Worm (Caenorhabditis elegans) whole organism, early embryonic: ENCODE data around the gene ugt-53.

ENCODE experiments used
- B0310.2 ChIP-seq: sonication (generic microtip); optimal IDR thresholded peaks from 2 replicates; lab custom pipeline; 2016; ENCODE audit warnings: mild to moderate bottlenecking, missing genetic modification characterization, missing compliant biosample characterization
- F13C5.2 ChIP-seq: sonication (generic microtip); optimal IDR thresholded peaks from 2 replicates; lab custom pipeline; 2017; ENCODE audit warnings: mild to moderate bottlenecking, missing genetic modification characterization, inconsistent platforms, missing compliant biosample characterization
- aly-1 ChIP-seq: sonication (generic microtip); optimal IDR thresholded peaks from 2 replicates; lab custom pipeline; 2016; ENCODE audit warnings: missing genetic modification characterization, missing compliant biosample characterization
- ama-1 ChIP-seq: fragments of 150-350 bp; optimal IDR thresholded peaks from 2 replicates; lab custom pipeline; 2014
- ceh-13 ChIP-seq: fragments of 200-800 bp; sonication (Bioruptor generic); optimal IDR thresholded peaks from 2 replicates; lab custom pipeline; 2018; ENCODE audit warnings: mild to moderate bottlenecking, missing genetic modification characterization, missing compliant biosample characterization
- ceh-36 ChIP-seq: sonication (generic microtip); optimal IDR thresholded peaks from 2 replicates; lab custom pipeline; 2016; ENCODE audit warnings: missing genetic modification characterization, inconsistent platforms, missing compliant biosample characterization
- ets-7 ChIP-seq: sonication (generic microtip); optimal IDR thresholded peaks from 2 replicates; lab custom pipeline; 2016; ENCODE audit warnings: missing genotype, missing genetic modification characterization, missing compliant biosample characterization
- flt-1 ChIP-seq: fragments of 200-800 bp; sonication (Bioruptor generic); IDR thresholded peaks from 2 replicates; pipeline ENCODE4 v1.3.6; 2022; ENCODE audit warnings: missing genetic modification characterization, missing compliant biosample characterization
- hmbx-1 ChIP-seq: sonication (generic microtip); optimal IDR thresholded peaks from 2 replicates; lab custom pipeline; 2016; ENCODE audit warnings: mild to moderate bottlenecking, missing genetic modification characterization, missing compliant biosample characterization
- hmg-4 ChIP-seq: fragments of 200-800 bp; sonication (Bioruptor generic); optimal IDR thresholded peaks from 2 replicates; lab custom pipeline; 2018; ENCODE audit warnings: mild to moderate bottlenecking, missing genetic modification characterization, missing compliant biosample characterization
- hnd-1 ChIP-seq: sonication (generic microtip); optimal IDR thresholded peaks from 2 replicates; lab custom pipeline; 2016; ENCODE audit warnings: missing genetic modification characterization, missing compliant biosample characterization
- pes-1 ChIP-seq: fragments of 200-800 bp; sonication (Bioruptor generic); IDR thresholded peaks from 2 replicates; pipeline ENCODE4 v1.3.6; 2022; ENCODE audit warnings: missing genetic modification reagents, missing genetic modification characterization, missing compliant biosample characterization
- scrt-1 ChIP-seq: fragments of 200-800 bp; sonication (Bioruptor generic); IDR thresholded peaks from 2 replicates; pipeline ENCODE4 v1.3.6; 2022; ENCODE audit warnings: missing genetic modification characterization, missing compliant biosample characterization
- sea-1 ChIP-seq: fragments of 200-800 bp; sonication (Bioruptor generic); conservative IDR thresholded peaks from 2 replicates; pipeline ENCODE4 v1.3.6; 2022; ENCODE audit warnings: missing genetic modification characterization, missing compliant biosample characterization
- tbx-11 ChIP-seq: fragments of 200-800 bp; sonication (Bioruptor generic); IDR thresholded peaks from 2 replicates; pipeline ENCODE4 v1.3.6; 2022; ENCODE audit warnings: missing genetic modification characterization, missing compliant biosample characterization
- tbx-37 ChIP-seq: fragments of 200-800 bp; sonication (Bioruptor generic); conservative IDR thresholded peaks from 2 replicates; pipeline ENCODE4 v1.3.6; 2022; ENCODE audit warnings: missing genetic modification reagents, missing genetic modification characterization, missing compliant biosample characterization
- tra-4 ChIP-seq: sonication (generic microtip); optimal IDR thresholded peaks from 2 replicates; lab custom pipeline; 2017; ENCODE audit warnings: missing genetic modification characterization, missing compliant biosample characterization

ugt-53 gene

ce11 chrV:2880356-2880755 lies 31.2 kb downstream of the ugt-53 start:
- no peak for TF ChIP-seq sea-1 (GFP tag; lab: Robert Waterston, UW)
- no peak for TF ChIP-seq ceh-13
- no peak for TF ChIP-seq aly-1 (tag; lab: Kevin White, UChicago)
- no peak for TF ChIP-seq hnd-1 (tag; lab: Kevin White, UChicago)
- no peak for TF ChIP-seq tbx-11 (GFP tag; lab: Robert Waterston, UW)
- no peak for TF ChIP-seq ets-7
- no peak for TF ChIP-seq hmbx-1

- TF ChIP-seq ceh-36 (no peak), F13C5.2 (tag; lab: Kevin White, UChicago) (no peak), hnd-1 (tag; lab: Kevin White, UChicago) (no peak), flt-1 (no peak), tbx-11 (GFP tag; lab: Robert Waterston, UW) (no peak), aly-1 (tag; lab: Kevin White, UChicago) (no peak), sea-1 (GFP tag; lab: Robert Waterston, UW) (no peak), scrt-1 (GFP tag; lab: Robert Waterston, UW) (no peak), tra-4 (tag; lab: Kevin White, UChicago) (no peak), hmbx-1 (no peak), ets-7 (no peak), hmg-4 (GFP tag; lab: Kevin White, UChicago) (no peak), B0310.2 (tag; lab: Kevin White, UChicago) (no peak), ceh-13 (no peak), ama-1 (lab: Kevin White, UChicago) (no peak), tbx-37 (GFP tag; lab: Robert Waterston, UW) (no peak), pes-1 (GFP tag; lab: Robert Waterston, UW) (no peak)
These were observed 31.9 kb downstream of the ugt-53 start, which contains the start of gene ifc-1 for ce11 chrV:2881016-2881415. ifc-1 (plus strand) TSS chrV:2881393.

ce11 chrV:2881565-2881964 lies 32.4 kb downstream of the ugt-53 start:
- TF ChIP-seq aly-1 (tag; lab: Kevin White, UChicago), result no peak
- TF ChIP-seq hmbx-1, result no peak
- TF ChIP-seq sea-1 (GFP tag; lab: Robert Waterston, UW), result no peak
- no peak for TF ChIP-seq scrt-1 (GFP tag; lab: Robert Waterston, UW)

- no peak for TF ChIP-seq tra-4 (tag; lab: Kevin White, UChicago)
- TF ChIP-seq hmg-4 (GFP tag; lab: Kevin White, UChicago), result no peak
- no peak for TF ChIP-seq scrt-1 (GFP tag; lab: Robert Waterston, UW)
- no peak for TF ChIP-seq aly-1 (tag; lab: Kevin White, UChicago)
- no peak for TF ChIP-seq B0310.2 (tag; lab: Kevin White, UChicago)
- TF ChIP-seq tbx-37 (GFP tag; lab: Robert Waterston, UW), result no peak
- no peak for TF ChIP-seq hmbx-1
- TF ChIP-seq ceh-13, result no peak
- no peak for TF ChIP-seq flt-1
- TF ChIP-seq pes-1 (GFP tag; lab: Robert Waterston, UW), result no peak
- no peak for TF ChIP-seq hnd-1 (tag; lab: Kevin White, UChicago)
- no peak for TF ChIP-seq ets-7
- no peak for TF ChIP-seq tbx-11 (GFP tag; lab: Robert Waterston, UW)
- TF ChIP-seq sea-1 (GFP tag; lab: Robert Waterston, UW), result no peak
- TF ChIP-seq F13C5.2 (tag; lab: Kevin White, UChicago), result no peak
- no peak for TF ChIP-seq ceh-36
- TF ChIP-seq ama-1 (lab: Kevin White, UChicago), result no peak
These were observed 34.0 kb downstream of the ugt-53 start for ce11 chrV:2883097-2883496.

- TF ChIP-seq aly-1 (tag; lab: Kevin White, UChicago) (no peak), tra-4 (tag; lab: Kevin White, UChicago) (no peak), flt-1 (no peak), F13C5.2 (tag; lab: Kevin White, UChicago) (no peak), hnd-1 (tag; lab: Kevin White, UChicago) (no peak)
These were observed 35.3 kb downstream of the ugt-53 start, which contains the start of gene sre-24 for ce11 chrV:2884411-2884810. sre-24 (plus strand) TSS chrV:2884711.

ce11 chrV:2888265-2888664 lies 39.1 kb downstream of the ugt-53 start:
- TF ChIP-seq hnd-1 (tag; lab: Kevin White, UChicago) (no peak), hmg-4 (GFP tag; lab: Kevin White, UChicago) (no peak), aly-1 (tag; lab: Kevin White, UChicago) (no peak), tbx-11 (GFP tag; lab: Robert Waterston, UW) (no peak), hmbx-1 (no peak), tra-4 (tag; lab: Kevin White, UChicago) (no peak), sea-1 (GFP tag; lab: Robert Waterston, UW) (no peak), flt-1 (no peak), F13C5.2 (tag; lab: Kevin White, UChicago) (no peak), ceh-13 (no peak), ets-7 (no peak), B0310.2 (tag; lab: Kevin White, UChicago) (no peak), tbx-37 (GFP tag; lab: Robert Waterston, UW) (no peak), ceh-36 (no peak), ama-1 (lab: Kevin White, UChicago) (no peak), scrt-1 (GFP tag; lab: Robert Waterston, UW) (no peak), pes-1 (GFP tag; lab: Robert Waterston, UW) (no peak)

- no peak for TF ChIP-seq ceh-36
These were observed 39.5 kb downstream of the ugt-53 start, which contains the start of gene srw-4 for ce11 chrV:2888681-2889080. srw-4 (minus strand) TSS chrV:2888781.

- TF ChIP-seq tbx-37 (GFP tag; lab: Robert Waterston, UW) (no peak), F13C5.2 (tag; lab: Kevin White, UChicago) (no peak), B0310.2 (tag; lab: Kevin White, UChicago) (no peak)
These were observed 42.8 kb downstream of the ugt-53 start, which contains the start of gene F37B4.15 for ce11 chrV:2891927-2892326. F37B4.15 (plus strand) TSS chrV:2892227.
